Worm (Caenorhabditis elegans) whole organism, young adult: Measurements from ENCODE around the gene fbxc-32.
"Not testable (repeated sequence)": the region's sequence is repeated elsewhere in the genome, so short reads cannot be mapped to it uniquely, and the experiment has no call there.

ENCODE experiments used
- ceh-58 ChIP-seq: fragments of 200-800 bp; sonication (Bioruptor generic); IDR thresholded peaks from 2 replicates; pipeline ENCODE4 v1.3.6; 2022; ENCODE audit warnings: missing genetic modification characterization, missing compliant biosample characterization
- ets-4 ChIP-seq: fragments of 200-800 bp; sonication (Bioruptor generic); optimal IDR thresholded peaks from 2 replicates; lab custom pipeline; 2018; ENCODE audit warnings: mild to moderate bottlenecking, missing genetic modification characterization, missing compliant biosample characterization
- mxl-1 ChIP-seq: sonication (generic microtip); optimal IDR thresholded peaks from 2 replicates; lab custom pipeline; 2016; ENCODE audit warnings: missing genetic modification characterization, missing compliant biosample characterization

DNA sequence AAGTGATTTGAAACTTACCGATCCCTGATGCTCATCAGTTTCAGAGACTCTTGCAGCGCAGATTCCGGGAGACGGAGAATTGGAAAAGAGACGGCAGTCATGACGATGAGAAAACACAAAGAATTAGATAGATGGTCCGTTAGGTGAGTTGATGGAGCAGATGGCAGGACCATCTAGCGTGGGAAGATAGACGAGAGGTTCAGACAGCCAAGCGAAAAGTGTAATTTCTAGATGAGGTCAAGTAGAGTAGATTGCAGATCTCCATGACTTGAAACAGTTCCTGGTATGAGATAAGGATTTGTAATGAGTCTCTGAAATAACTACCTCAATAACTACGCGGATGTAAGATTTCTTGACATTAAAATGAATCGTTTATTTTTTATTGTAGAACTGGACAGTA is 48.1 kb upstream of the fbxc-32 start, which contains the start of gene F45D11.11:
- TF ChIP-seq ceh-58 (GFP tag; lab: Robert Waterston, UW); mxl-1 (tag; lab: Kevin White, UChicago); ets-4 (GFP tag; lab: Kevin White, UChicago): not testable (repeated sequence)
